Worm (Caenorhabditis elegans): ENCODE measurements around the gene cey-1.

cey-1 gene

DNA sequence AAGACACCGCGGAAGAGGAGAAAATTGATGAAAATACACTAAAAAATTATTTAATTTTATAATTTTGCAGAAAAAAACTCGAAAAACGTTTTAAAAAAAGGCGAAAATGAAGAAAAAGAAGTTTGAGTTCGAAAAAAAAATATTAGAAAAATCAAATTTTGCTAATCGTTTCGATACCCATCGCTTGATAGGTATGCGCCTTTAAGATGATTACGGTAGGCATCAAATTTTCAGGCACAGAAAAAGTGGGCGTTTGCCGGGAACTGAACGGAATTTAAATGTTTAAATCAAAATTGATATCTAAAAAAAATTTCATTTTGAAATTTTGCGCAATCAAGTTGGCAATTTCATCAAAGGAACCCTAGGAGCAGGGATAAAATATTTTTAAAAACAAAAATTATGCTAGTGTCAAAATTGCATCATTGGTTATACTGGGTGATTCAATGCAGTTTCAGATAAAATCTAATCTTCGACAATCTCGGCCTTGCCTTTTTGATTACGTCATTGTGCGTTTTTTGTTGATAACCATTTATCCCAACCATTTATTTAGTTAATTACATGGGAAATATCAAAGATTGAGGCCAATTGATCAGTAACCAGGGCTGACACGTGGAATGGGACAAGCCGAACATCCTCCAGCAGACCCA, 2.7 kb upstream of the cey-1 start:
- TF ChIP-seq T23F11.4 (GFP tag; optimal IDR thresholded peaks at IDR 0.05): no peak
- no peak for TF ChIP-seq lin-11 (tag; optimal IDR thresholded peaks at IDR 0.05)
- no peak for TF ChIP-seq elt-4 (tag; optimal IDR thresholded peaks at IDR 0.05)
- no peak for TF ChIP-seq pros-1 (tag; optimal IDR thresholded peaks at IDR 0.05)
- no peak for TF ChIP-seq ceh-30 (tag; optimal IDR thresholded peaks at IDR 0.05)
- TF ChIP-seq ceh-2 (tag; optimal IDR thresholded peaks at IDR 0.05): no peak
- TF ChIP-seq zip-5 (tag; optimal IDR thresholded peaks at IDR 0.05): no peak
- TF ChIP-seq unc-3 (GFP tag; conservative IDR thresholded peaks at IDR 0.05): no peak
- TF ChIP-seq unc-3 (tag; optimal IDR thresholded peaks at IDR 0.05): no peak
- TF ChIP-seq ref-2 (tag; optimal IDR thresholded peaks at IDR 0.05): no peak
- no peak for TF ChIP-seq C08G9.2 (tag; optimal IDR thresholded peaks at IDR 0.05)
- TF ChIP-seq C38D4.7 (GFP tag; optimal IDR thresholded peaks at IDR 0.05): no peak
- TF ChIP-seq ama-1 (optimal IDR thresholded peaks at IDR 0.05): no peak
- no peak for TF ChIP-seq pat-9 (tag; optimal IDR thresholded peaks at IDR 0.05)
- no peak for TF ChIP-seq sdc-2 (tag; optimal IDR thresholded peaks at IDR 0.05)
- TF ChIP-seq hlh-30 (tag; optimal IDR thresholded peaks at IDR 0.05; ENCODE audit: insufficient read depth): no peak
- TF ChIP-seq sox-4 (tag; optimal IDR thresholded peaks at IDR 0.05): no peak

ce11 chrII:11042878-11043331, 1.9 kb upstream of the cey-1 start:
- TF ChIP-seq unc-42 (tag; optimal IDR thresholded peaks at IDR 0.05) (peak; percentile 80), ceh-2 (tag; optimal IDR thresholded peaks at IDR 0.05) (peak; percentile 38), pat-9 (tag; optimal IDR thresholded peaks at IDR 0.05) (peak; percentile 36), ceh-19 (GFP tag; optimal IDR thresholded peaks at IDR 0.05) (peak; percentile 42), dmd-4 (tag; optimal IDR thresholded peaks at IDR 0.05; ENCODE audit: borderline replicate concordance) (peak; percentile 2), fkh-6 (tag; optimal IDR thresholded peaks at IDR 0.05) (peak; percentile 41), ceh-34 (tag; optimal IDR thresholded peaks at IDR 0.05) (peak; percentile 85), ceh-48 (tag; optimal IDR thresholded peaks at IDR 0.05) (peak; percentile 88), fkh-10 (GFP tag; optimal IDR thresholded peaks at IDR 0.05) (peak; percentile 51), hlh-15 (tag; optimal IDR thresholded peaks at IDR 0.05) (no peak), K09A11.1 (tag; optimal IDR thresholded peaks at IDR 0.05; ENCODE audit: insufficient read depth) (peak; percentile 63), ceh-45 (GFP tag; IDR thresholded peaks at IDR 0.05) (0 out of 2 replicates have a peak, but pooled peaks have one; percentile 16), ceh-14 (tag; optimal IDR thresholded peaks at IDR 0.05) (peak; percentile 74), nhr-11 (tag; optimal IDR thresholded peaks at IDR 0.05) (no peak), zip-5 (tag; optimal IDR thresholded peaks at IDR 0.05) (no peak), odd-2 (tag; optimal IDR thresholded peaks at IDR 0.05) (no peak), elt-2 (tag; optimal IDR thresholded peaks at IDR 0.05) (peak; percentile 73), sdc-2 (tag; optimal IDR thresholded peaks at IDR 0.05) (peak; percentile 48), ceh-6 (GFP tag; optimal IDR thresholded peaks at IDR 0.05) (peak; percentile 36), ceh-9 (tag; optimal IDR thresholded peaks at IDR 0.05) (no peak), hlh-30 (tag; optimal IDR thresholded peaks at IDR 0.05; ENCODE audit: insufficient read depth) (peak; percentile 39), C08G9.2 (tag; optimal IDR thresholded peaks at IDR 0.05) (peak; percentile 5), ceh-18 (tag; optimal IDR thresholded peaks at IDR 0.05) (peak; percentile 91), nfya-1 (tag; optimal IDR thresholded peaks at IDR 0.05) (peak; percentile 83), tbx-7 (tag; optimal IDR thresholded peaks at IDR 0.05) (no peak), sox-2 (GFP tag; IDR thresholded peaks at IDR 0.05) (no peak), fax-1 (tag; optimal IDR thresholded peaks at IDR 0.05) (no peak), ceh-31 (tag; optimal IDR thresholded peaks at IDR 0.05) (peak; percentile 86), npax-4 (tag; optimal IDR thresholded peaks at IDR 0.05) (no peak), pag-3 (tag; optimal IDR thresholded peaks at IDR 0.05; ENCODE audit: borderline replicate concordance) (no peak), syd-9 (tag; optimal IDR thresholded peaks at IDR 0.05) (peak; percentile 75), ets-4 (tag; optimal IDR thresholded peaks at IDR 0.05) (peak; percentile 55), eyg-1 (tag; optimal IDR thresholded peaks at IDR 0.05) (peak; percentile 8), pha-2 (tag; optimal IDR thresholded peaks at IDR 0.05) (peak; percentile 19), unc-86 (tag; optimal IDR thresholded peaks at IDR 0.05) (peak; percentile 1), unc-3 (GFP tag; conservative IDR thresholded peaks at IDR 0.05) (no peak), unc-3 (tag; optimal IDR thresholded peaks at IDR 0.05) (peak; percentile 15), pqm-1 (tag; optimal IDR thresholded peaks at IDR 0.05) (peak; percentile 47), tbx-2 (tag; optimal IDR thresholded peaks at IDR 0.05) (peak; percentile 81), hlh-6 (tag; optimal IDR thresholded peaks at IDR 0.05) (peak; percentile 36), F13H6.1 (tag; optimal IDR thresholded peaks at IDR 0.05) (no peak)

Data from whole organism, late embryonic.